ENCODE assay signal across 1 fruit fly cellular context in the genomic region with DNA sequence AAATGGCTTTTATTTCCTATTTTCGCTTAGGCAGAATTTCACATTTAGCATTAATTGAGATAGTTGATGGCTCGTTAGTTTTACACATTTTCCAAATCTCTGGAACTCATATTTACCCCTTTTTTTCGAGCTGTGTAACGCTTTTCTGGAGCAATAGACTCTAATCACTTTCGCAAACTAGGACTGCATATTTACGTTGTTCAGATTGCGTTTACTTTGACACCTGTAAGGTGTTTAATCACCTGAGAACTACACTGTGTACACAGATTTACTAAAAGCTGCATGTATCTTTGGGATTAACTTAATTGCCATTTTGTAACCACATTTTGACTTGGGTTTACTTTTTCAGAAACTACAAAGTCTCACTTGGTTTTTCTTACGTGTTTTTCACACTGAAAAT.
TF ChIP-seq lines count a peak whose summit lies in the region.

No protein-coding gene starts in this region.

TF ChIP-seq in whole organism, embryonic, 481 proteins besides CTCF, POLR2A, EP300 and RAD21 (continued from another document and continues in another):
- no peak for TF ChIP-seq CG11093 (GFP tag; IDR thresholded peaks at IDR 0.05; lab: Robert Waterston, UW)
- TF ChIP-seq ewg (GFP tag; optimal IDR thresholded peaks at IDR 0.05; lab: Kevin White, UChicago): no peak
- no peak for TF ChIP-seq CG6854 (GFP tag; optimal IDR thresholded peaks at IDR 0.05; lab: Kevin White, UChicago)
- no peak for TF ChIP-seq CG5245 (GFP tag; optimal IDR thresholded peaks at IDR 0.05; lab: Kevin White, UChicago)
- no peak for TF ChIP-seq CG12391 (tag; optimal IDR thresholded peaks at IDR 0.05; lab: Kevin White, UChicago)
- no peak for TF ChIP-seq shn (GFP tag; optimal IDR thresholded peaks at IDR 0.05; lab: Kevin White, UChicago)
- no peak for TF ChIP-seq pros (GFP tag; optimal IDR thresholded peaks at IDR 0.05; lab: Kevin White, UChicago)
- no peak for TF ChIP-seq Hmx (GFP tag; optimal IDR thresholded peaks at IDR 0.05; lab: Kevin White, UChicago)
- no peak for TF ChIP-seq CG3407 (GFP tag; optimal IDR thresholded peaks at IDR 0.05; lab: Kevin White, UChicago)
- TF ChIP-seq CG31441 (GFP tag; IDR thresholded peaks at IDR 0.05; lab: Robert Waterston, UW): no peak
- TF ChIP-seq CG34376 (GFP tag; optimal IDR thresholded peaks at IDR 0.05; lab: Kevin White, UChicago): no peak
- no peak for TF ChIP-seq klu (GFP tag; IDR thresholded peaks at IDR 0.05; lab: Robert Waterston, UW)
- TF ChIP-seq CG31365 (tag; optimal IDR thresholded peaks at IDR 0.05; lab: Kevin White, UChicago): no peak
- TF ChIP-seq CG14667 (GFP tag; IDR thresholded peaks at IDR 0.05; lab: Robert Waterston, UW): no peak
- no peak for TF ChIP-seq Taf1 (GFP tag; IDR thresholded peaks at IDR 0.05; lab: Robert Waterston, UW)
- no peak; the same call in 1 of the 2 replicates for TF ChIP-seq E2f2 (GFP tag; IDR thresholded peaks at IDR 0.05; lab: Robert Waterston, UW)
- TF ChIP-seq CG12104 (GFP tag; optimal IDR thresholded peaks at IDR 0.05; lab: Kevin White, UChicago): no peak
- no peak for TF ChIP-seq jumu (GFP tag; optimal IDR thresholded peaks at IDR 0.05; lab: Kevin White, UChicago)
- no peak for TF ChIP-seq CG14965 (GFP tag; optimal IDR thresholded peaks at IDR 0.05; lab: Kevin White, UChicago; ENCODE audit: borderline replicate concordance)
- no peak for TF ChIP-seq stwl (tag; optimal IDR thresholded peaks at IDR 0.05; lab: Kevin White, UChicago)
- no peak for TF ChIP-seq CG2199 (GFP tag; IDR thresholded peaks at IDR 0.05; lab: Robert Waterston, UW)
- TF ChIP-seq CG5180 (GFP tag; optimal IDR thresholded peaks at IDR 0.05; lab: Kevin White, UChicago): peak; percentile 37
- no peak for TF ChIP-seq CG6683 (GFP tag; optimal IDR thresholded peaks at IDR 0.05; lab: Kevin White, UChicago)
- no peak for TF ChIP-seq disco-r (GFP tag; optimal IDR thresholded peaks at IDR 0.05; lab: Kevin White, UChicago)
- no peak for TF ChIP-seq Tbp (GFP tag; optimal IDR thresholded peaks at IDR 0.05; lab: Kevin White, UChicago)
- TF ChIP-seq Hmr (GFP tag; optimal IDR thresholded peaks at IDR 0.05; lab: Kevin White, UChicago): peak; percentile 41
- TF ChIP-seq unpg (GFP tag; optimal IDR thresholded peaks at IDR 0.05; lab: Kevin White, UChicago): peak; percentile 24
- TF ChIP-seq Dek (tag; optimal IDR thresholded peaks at IDR 0.05; lab: Kevin White, UChicago): no peak
- no peak for TF ChIP-seq ind (GFP tag; optimal IDR thresholded peaks at IDR 0.05; lab: Kevin White, UChicago)
- TF ChIP-seq twi (tag; optimal IDR thresholded peaks at IDR 0.05; lab: Kevin White, UChicago): no peak
- TF ChIP-seq CG8089 (GFP tag; optimal IDR thresholded peaks at IDR 0.05; lab: Kevin White, UChicago): no peak
- TF ChIP-seq tll (GFP tag; optimal IDR thresholded peaks at IDR 0.05; lab: Kevin White, UChicago): no peak
- TF ChIP-seq kay (GFP tag; optimal IDR thresholded peaks at IDR 0.05; lab: Kevin White, UChicago): no peak
- TF ChIP-seq slou (GFP tag; optimal IDR thresholded peaks at IDR 0.05; lab: Kevin White, UChicago): no peak
- TF ChIP-seq CG12071 (GFP tag; optimal IDR thresholded peaks at IDR 0.05; lab: Kevin White, UChicago): peak; percentile 69
- no peak for TF ChIP-seq Chrac-16 (GFP tag; optimal IDR thresholded peaks at IDR 0.05; lab: Kevin White, UChicago)
- TF ChIP-seq tna (GFP tag; IDR thresholded peaks at IDR 0.05; lab: Robert Waterston, UW; ENCODE audit: partially characterized antibody): no peak
- peak; percentile 41 for TF ChIP-seq tio (GFP tag; optimal IDR thresholded peaks at IDR 0.05; lab: Kevin White, UChicago)
- TF ChIP-seq lilli (GFP tag; optimal IDR thresholded peaks at IDR 0.05; lab: Kevin White, UChicago): no peak
- no peak for TF ChIP-seq CG2712 (tag; optimal IDR thresholded peaks at IDR 0.05; lab: Kevin White, UChicago)
- TF ChIP-seq luna (GFP tag; optimal IDR thresholded peaks at IDR 0.05; lab: Kevin White, UChicago): no peak
- 0 out of 3 replicates have a peak, but pooled peaks have one; percentile 22 for TF ChIP-seq Dbx (GFP tag; IDR thresholded peaks at IDR 0.05; lab: Robert Waterston, UW)
- peak; percentile 17; the same call in 1 of the 2 replicates for TF ChIP-seq CG31224 (GFP tag; IDR thresholded peaks at IDR 0.05; lab: Robert Waterston, UW)
- no peak for TF ChIP-seq CG9437 (GFP tag; optimal IDR thresholded peaks at IDR 0.05; lab: Kevin White, UChicago)
- TF ChIP-seq GATAe (GFP tag; conservative IDR thresholded peaks at IDR 0.05; lab: Robert Waterston, UW): no peak
- peak; percentile 14 for TF ChIP-seq Fer1 (GFP tag; optimal IDR thresholded peaks at IDR 0.05; lab: Kevin White, UChicago)
- no peak for TF ChIP-seq dmrt11E (tag; optimal IDR thresholded peaks at IDR 0.05; lab: Kevin White, UChicago)
- no peak for TF ChIP-seq Hr3 (GFP tag; optimal IDR thresholded peaks at IDR 0.05; lab: Kevin White, UChicago)
- TF ChIP-seq CG17829 (tag; optimal IDR thresholded peaks at IDR 0.05; lab: Kevin White, UChicago): no peak
- TF ChIP-seq otp (GFP tag; IDR thresholded peaks at IDR 0.05; lab: Robert Waterston, UW): no peak
- TF ChIP-seq p53 (GFP tag; optimal IDR thresholded peaks at IDR 0.05; lab: Kevin White, UChicago): no peak
- TF ChIP-seq CG1603 (tag; optimal IDR thresholded peaks at IDR 0.05; lab: Kevin White, UChicago): peak; percentile 16
- no peak for TF ChIP-seq yki (optimal IDR thresholded peaks at IDR 0.05; lab: Kevin White, UChicago)
- peak; percentile 15 for TF ChIP-seq CG1602 (GFP tag; optimal IDR thresholded peaks at IDR 0.05; lab: Kevin White, UChicago)
- no peak for TF ChIP-seq CG10565 (GFP tag; optimal IDR thresholded peaks at IDR 0.05; lab: Kevin White, UChicago)
- TF ChIP-seq pfk (GFP tag; optimal IDR thresholded peaks at IDR 0.05; lab: Kevin White, UChicago): no peak
- 0 out of 2 replicates have a peak, but pooled peaks have one; percentile 27 for TF ChIP-seq NFAT (GFP tag; IDR thresholded peaks at IDR 0.05; lab: Robert Waterston, UW)
- TF ChIP-seq Dad (GFP tag; optimal IDR thresholded peaks at IDR 0.05; lab: Kevin White, UChicago): no peak
- TF ChIP-seq aop (GFP tag; IDR thresholded peaks at IDR 0.05; lab: Robert Waterston, UW): no peak
- TF ChIP-seq Atf3 (GFP tag; optimal IDR thresholded peaks at IDR 0.05; lab: Kevin White, UChicago): no peak
- TF ChIP-seq CG1792 (GFP tag; optimal IDR thresholded peaks at IDR 0.05; lab: Kevin White, UChicago): no peak
- no peak for TF ChIP-seq CG33557 (GFP tag; optimal IDR thresholded peaks at IDR 0.05; lab: Kevin White, UChicago)
- TF ChIP-seq ATbp (GFP tag; optimal IDR thresholded peaks at IDR 0.05; lab: Kevin White, UChicago): peak; percentile 43
- TF ChIP-seq CG10267 (tag; optimal IDR thresholded peaks at IDR 0.05; lab: Kevin White, UChicago): no peak
- no peak for TF ChIP-seq ac (GFP tag; optimal IDR thresholded peaks at IDR 0.05; lab: Kevin White, UChicago)
- no peak for TF ChIP-seq sisA (GFP tag; IDR thresholded peaks at IDR 0.05; lab: Robert Waterston, UW)
- peak; percentile 33 for TF ChIP-seq CG6813 (GFP tag; optimal IDR thresholded peaks at IDR 0.05; lab: Kevin White, UChicago)
- TF ChIP-seq B-H2 (GFP tag; optimal IDR thresholded peaks at IDR 0.05; lab: Kevin White, UChicago): no peak
- no peak for TF ChIP-seq CG4424 (GFP tag; optimal IDR thresholded peaks at IDR 0.05; lab: Kevin White, UChicago)
- no peak for TF ChIP-seq gsb-n (tag; optimal IDR thresholded peaks at IDR 0.05; lab: Kevin White, UChicago)
- TF ChIP-seq CG3281 (GFP tag; optimal IDR thresholded peaks at IDR 0.05; lab: Kevin White, UChicago): peak; percentile 23
- TF ChIP-seq Aef1 (GFP tag; IDR thresholded peaks at IDR 0.05; lab: Robert Waterston, UW): no peak
- no peak for TF ChIP-seq wor (GFP tag; IDR thresholded peaks at IDR 0.05; lab: Robert Waterston, UW)
- TF ChIP-seq CG10274 (GFP tag; optimal IDR thresholded peaks at IDR 0.05; lab: Kevin White, UChicago): no peak
- TF ChIP-seq Hr78 (GFP tag; optimal IDR thresholded peaks at IDR 0.05; lab: Kevin White, UChicago): no peak
- TF ChIP-seq trem (tag; optimal IDR thresholded peaks at IDR 0.05; lab: Kevin White, UChicago): no peak
- TF ChIP-seq vfl (GFP tag; optimal IDR thresholded peaks at IDR 0.05; lab: Kevin White, UChicago): no peak
- TF ChIP-seq exex (tag; optimal IDR thresholded peaks at IDR 0.05; lab: Kevin White, UChicago): no peak
- no peak for TF ChIP-seq maf-S (GFP tag; optimal IDR thresholded peaks at IDR 0.05; lab: Kevin White, UChicago)
- no peak for TF ChIP-seq D19A (tag; optimal IDR thresholded peaks at IDR 0.05; lab: Kevin White, UChicago)
- no peak for TF ChIP-seq CG43689 (GFP tag; IDR thresholded peaks at IDR 0.05; lab: Robert Waterston, UW)
- peak; percentile 39; the same call in 1 of the 2 replicates for TF ChIP-seq Atf6 (GFP tag; IDR thresholded peaks at IDR 0.05; lab: Robert Waterston, UW)
- no peak for TF ChIP-seq esg (GFP tag; conservative IDR thresholded peaks at IDR 0.05; lab: Robert Waterston, UW)
- no peak for TF ChIP-seq peb (GFP tag; IDR thresholded peaks at IDR 0.05; lab: Robert Waterston, UW)
- TF ChIP-seq danr (GFP tag; IDR thresholded peaks at IDR 0.05; lab: Robert Waterston, UW): peak; percentile 13; the same call in 1 of the 2 replicates
- TF ChIP-seq HLH3B (GFP tag; IDR thresholded peaks at IDR 0.05; lab: Robert Waterston, UW): 0 out of 2 replicates have a peak, but pooled peaks have one; percentile 43
- no peak for TF ChIP-seq ro (GFP tag; IDR thresholded peaks at IDR 0.05; lab: Robert Waterston, UW)
- no peak for TF ChIP-seq CG11085 (GFP tag; IDR thresholded peaks at IDR 0.05; lab: Robert Waterston, UW)
- TF ChIP-seq CG4730 (GFP tag; IDR thresholded peaks at IDR 0.05; lab: Robert Waterston, UW): no peak
- TF ChIP-seq CG33213 (GFP tag; optimal IDR thresholded peaks at IDR 0.05; lab: Kevin White, UChicago): no peak
- TF ChIP-seq salm (tag; optimal IDR thresholded peaks at IDR 0.05; lab: Kevin White, UChicago): no peak
- TF ChIP-seq bowl (GFP tag; IDR thresholded peaks at IDR 0.05; lab: Robert Waterston, UW): no peak
- TF ChIP-seq CG2116 (GFP tag; optimal IDR thresholded peaks at IDR 0.05; lab: Kevin White, UChicago): no peak
- TF ChIP-seq CG6272 (GFP tag; IDR thresholded peaks at IDR 0.05; lab: Robert Waterston, UW): no peak
- TF ChIP-seq CG8359 (GFP tag; optimal IDR thresholded peaks at IDR 0.05; lab: Kevin White, UChicago; ENCODE audit: borderline replicate concordance): no peak
- TF ChIP-seq Abd-B (GFP tag; optimal IDR thresholded peaks at IDR 0.05; lab: Kevin White, UChicago): no peak
- TF ChIP-seq fd96Cb (tag; optimal IDR thresholded peaks at IDR 0.05; lab: Kevin White, UChicago): no peak
- no peak for TF ChIP-seq Xbp1 (GFP tag; optimal IDR thresholded peaks at IDR 0.05; lab: Kevin White, UChicago)
- TF ChIP-seq rib (GFP tag; IDR thresholded peaks at IDR 0.05; lab: Robert Waterston, UW): no peak
- no peak for TF ChIP-seq sug (tag; optimal IDR thresholded peaks at IDR 0.05; lab: Kevin White, UChicago)
- no peak for TF ChIP-seq CG31388 (GFP tag; optimal IDR thresholded peaks at IDR 0.05; lab: Kevin White, UChicago)
- no peak for TF ChIP-seq Opbp (GFP tag; IDR thresholded peaks at IDR 0.05; lab: Robert Waterston, UW; ENCODE audit: partially characterized antibody)
- TF ChIP-seq ato (GFP tag; IDR thresholded peaks at IDR 0.05; lab: Robert Waterston, UW; ENCODE audit: partially characterized antibody): no peak
- TF ChIP-seq CG14014 (GFP tag; IDR thresholded peaks at IDR 0.05; lab: Robert Waterston, UW): peak; percentile 55; the same call in 1 of the 2 replicates
- TF ChIP-seq Ets65A (GFP tag; lab: Kevin White, UChicago): no peak
- TF ChIP-seq Mrtf (GFP tag; IDR thresholded peaks at IDR 0.05; lab: Robert Waterston, UW): no peak
- no peak for TF ChIP-seq Scr (GFP tag; IDR thresholded peaks at IDR 0.05; lab: Robert Waterston, UW; ENCODE audit: partially characterized antibody)
- TF ChIP-seq CG10462 (GFP tag; optimal IDR thresholded peaks at IDR 0.05; lab: Kevin White, UChicago): no peak
- TF ChIP-seq CG17612 (GFP tag; IDR thresholded peaks at IDR 0.05; lab: Robert Waterston, UW): no peak
- TF ChIP-seq CG2202 (tag; optimal IDR thresholded peaks at IDR 0.05; lab: Kevin White, UChicago): no peak
- TF ChIP-seq CG30403 (GFP tag; optimal IDR thresholded peaks at IDR 0.05; lab: Kevin White, UChicago): no peak
- no peak for TF ChIP-seq HLH54F (GFP tag; optimal IDR thresholded peaks at IDR 0.05; lab: Kevin White, UChicago)
- TF ChIP-seq MTF-1 (GFP tag; optimal IDR thresholded peaks at IDR 0.05; lab: Kevin White, UChicago; ENCODE audit: borderline replicate concordance): peak; percentile 11
- no peak for TF ChIP-seq CG8388 (GFP tag; optimal IDR thresholded peaks at IDR 0.05; lab: Kevin White, UChicago)
- peak; percentile 71 for TF ChIP-seq sob (GFP tag; IDR thresholded peaks at IDR 0.05; lab: Robert Waterston, UW)
- TF ChIP-seq fd3F (GFP tag; optimal IDR thresholded peaks at IDR 0.05; lab: Kevin White, UChicago): peak; percentile 20
- TF ChIP-seq CG9609 (GFP tag; optimal IDR thresholded peaks at IDR 0.05; lab: Kevin White, UChicago): no peak
- no peak; the same call in 1 of the 2 replicates for TF ChIP-seq CG3847 (GFP tag; IDR thresholded peaks at IDR 0.05; lab: Robert Waterston, UW)
- no peak for TF ChIP-seq Doc2 (GFP tag; IDR thresholded peaks at IDR 0.05; lab: Robert Waterston, UW)
- no peak for TF ChIP-seq Oli (tag; optimal IDR thresholded peaks at IDR 0.05; lab: Kevin White, UChicago)
- no peak for TF ChIP-seq CG2875 (GFP tag; optimal IDR thresholded peaks at IDR 0.05; lab: Kevin White, UChicago)
- peak; percentile 19; the same call in 1 of the 2 replicates for TF ChIP-seq stc (GFP tag; IDR thresholded peaks at IDR 0.05; lab: Robert Waterston, UW)
- no peak for TF ChIP-seq slp2 (GFP tag; optimal IDR thresholded peaks at IDR 0.05; lab: Kevin White, UChicago)
- no peak for TF ChIP-seq fd64A (GFP tag; optimal IDR thresholded peaks at IDR 0.05; lab: Kevin White, UChicago)
- TF ChIP-seq MESR4 (GFP tag; optimal IDR thresholded peaks at IDR 0.05; lab: Kevin White, UChicago): no peak
- no peak for TF ChIP-seq CG13775 (GFP tag; optimal IDR thresholded peaks at IDR 0.05; lab: Kevin White, UChicago)
- TF ChIP-seq Asciz (GFP tag; optimal IDR thresholded peaks at IDR 0.05; lab: Kevin White, UChicago): peak; percentile 61
- no peak for TF ChIP-seq CG3065 (GFP tag; optimal IDR thresholded peaks at IDR 0.05; lab: Kevin White, UChicago)
- TF ChIP-seq dmrt99B (tag; optimal IDR thresholded peaks at IDR 0.05; lab: Kevin White, UChicago): peak; percentile 41
- TF ChIP-seq CG4820 (GFP tag; optimal IDR thresholded peaks at IDR 0.05; lab: Kevin White, UChicago): no peak
- TF ChIP-seq sqz (GFP tag; optimal IDR thresholded peaks at IDR 0.05; lab: Kevin White, UChicago): no peak
- no peak for TF ChIP-seq jigr1 (GFP tag; IDR thresholded peaks at IDR 0.05; lab: Robert Waterston, UW)
